Worm (Caenorhabditis elegans) whole organism, L1 larva: ENCODE results near the gene PDB1.1.

Experiments used
- C04F5.9 ChIP-seq: sonication (generic microtip); optimal IDR thresholded peaks from 2 replicates; lab custom pipeline; 2016; ENCODE audit warnings: missing genetic modification characterization, missing compliant biosample characterization
- C34B4.2 ChIP-seq: sonication (generic microtip); optimal IDR thresholded peaks from 2 replicates; lab custom pipeline; 2017; ENCODE audit warnings: mild to moderate bottlenecking, missing genetic modification characterization, missing compliant biosample characterization
- F16B12.6 ChIP-seq: fragments of 150-350 bp; optimal IDR thresholded peaks from 2 replicates; lab custom pipeline; 2014; ENCODE audit warnings: missing biosample characterization, missing genetic modification characterization
- Y116A8C.19 ChIP-seq: sonication (generic microtip); optimal IDR thresholded peaks from 2 replicates; lab custom pipeline; 2016; ENCODE audit warnings: missing compliant biosample characterization, missing genetic modification characterization, borderline replicate concordance
- aha-1 ChIP-seq: fragments of 150-350 bp; optimal IDR thresholded peaks from 2 replicates; lab custom pipeline; 2014; ENCODE audit warnings: missing biosample characterization, missing genetic modification characterization
- aly-2 ChIP-seq: fragments of 150-350 bp; optimal IDR thresholded peaks from 2 replicates; lab custom pipeline; 2014; ENCODE audit warnings: missing biosample characterization, missing genetic modification characterization
- ama-1 ChIP-seq: fragments of 150-350 bp; optimal IDR thresholded peaks from 2 replicates; lab custom pipeline; 2014
- blmp-1 ChIP-seq: fragments of 150-350 bp; optimal IDR thresholded peaks from 2 replicates; lab custom pipeline; 2014; ENCODE audit warnings: missing biosample characterization, missing genetic modification characterization
- ceh-88 ChIP-seq: fragments of 200-800 bp; sonication (Bioruptor generic); IDR thresholded peaks from 2 replicates; pipeline ENCODE4 v1.3.6; 2022; ENCODE audit warnings: missing genetic modification characterization, missing compliant biosample characterization
- ceh-90 ChIP-seq: sonication (generic microtip); optimal IDR thresholded peaks from 2 replicates; lab custom pipeline; 2016; ENCODE audit warnings: missing genetic modification characterization, missing compliant biosample characterization
- ces-1 ChIP-seq: fragments of 150-350 bp; optimal IDR thresholded peaks from 2 replicates; lab custom pipeline; 2014; ENCODE audit warnings: missing biosample characterization, missing genetic modification reagents, missing genetic modification characterization
- dsc-1 ChIP-seq: sonication (generic microtip); optimal IDR thresholded peaks from 2 replicates; lab custom pipeline; 2016; ENCODE audit warnings: mild to moderate bottlenecking, missing genetic modification characterization, missing compliant biosample characterization
- egl-13 ChIP-seq: sonication (generic microtip); optimal IDR thresholded peaks from 2 replicates; lab custom pipeline; 2016; ENCODE audit warnings: missing genotype, missing genetic modification reagents, missing genetic modification characterization, missing compliant biosample characterization
- egl-27 ChIP-seq, 2 experiments: fragments of 150-350 bp in 1 of 2; sonication (generic microtip); optimal IDR thresholded peaks; 3 replicates each; lab custom pipeline; 2017 to 2018; ENCODE audit warnings: missing biosample characterization in 2 of 2, missing genetic modification characterization in 2 of 2, missing genetic modification reagents in 2 of 2
- elt-2 ChIP-seq: sonication (generic microtip); optimal IDR thresholded peaks from 2 replicates; lab custom pipeline; 2016; ENCODE audit warnings: missing genetic modification characterization, mild to moderate bottlenecking, inconsistent platforms, missing compliant biosample characterization, missing genetic modification reagents
- ets-5 ChIP-seq: fragments of 200-800 bp; sonication (Bioruptor generic); IDR thresholded peaks from 2 replicates; pipeline ENCODE4 v1.3.6; 2022; ENCODE audit warnings: missing genetic modification characterization, missing compliant biosample characterization
- fkh-4 ChIP-seq: sonication (generic microtip); optimal IDR thresholded peaks from 2 replicates; lab custom pipeline; 2016; ENCODE audit warnings: missing compliant biosample characterization, missing genetic modification characterization, borderline replicate concordance
- fos-1 ChIP-seq: fragments of 150-350 bp; optimal IDR thresholded peaks from 2 replicates; lab custom pipeline; 2014; ENCODE audit warnings: missing biosample characterization, missing genetic modification characterization
- hlh-17 ChIP-seq: fragments of 200-800 bp; sonication (Bioruptor generic); optimal IDR thresholded peaks from 2 replicates; lab custom pipeline; 2018; ENCODE audit warnings: missing genetic modification characterization, mild to moderate bottlenecking, missing compliant biosample characterization, moderate library complexity, borderline replicate concordance
- hlh-4 ChIP-seq: sonication (generic microtip); optimal IDR thresholded peaks from 2 replicates; lab custom pipeline; 2016; ENCODE audit warnings: mild to moderate bottlenecking, missing genetic modification characterization, missing compliant biosample characterization
- jun-1 ChIP-seq: fragments of 150-350 bp; optimal IDR thresholded peaks from 2 replicates; lab custom pipeline; 2014; ENCODE audit warnings: missing biosample characterization, missing genetic modification reagents, missing genetic modification characterization
- lin-13 ChIP-seq: fragments of 150-350 bp; optimal IDR thresholded peaks from 2 replicates; lab custom pipeline; 2014; ENCODE audit warnings: missing biosample characterization, missing genetic modification reagents, missing genetic modification characterization
- lin-15B ChIP-seq: fragments of 150-350 bp; sonication (generic microtip); optimal IDR thresholded peaks from 3 replicates; lab custom pipeline; 2014; ENCODE audit warnings: missing biosample characterization, missing genetic modification characterization
- lin-35 ChIP-seq, 2 experiments: fragments of 150-350 bp; optimal IDR thresholded peaks; 2 replicates each; lab custom pipeline; 2014; ENCODE audit warnings: missing biosample characterization in 2 of 2, missing genetic modification characterization in 2 of 2, missing genetic modification reagents in 2 of 2
- lin-39 ChIP-seq: fragments of 150-350 bp; optimal IDR thresholded peaks from 2 replicates; lab custom pipeline; 2014; ENCODE audit warnings: missing biosample characterization, missing genetic modification reagents, missing genetic modification characterization
- lir-3 ChIP-seq: sonication (generic microtip); optimal IDR thresholded peaks from 2 replicates; lab custom pipeline; 2016; ENCODE audit warnings: mild to moderate bottlenecking, missing genetic modification characterization, moderate library complexity, missing compliant biosample characterization; ENCODE audit not compliant: poor library complexity
- lsy-2 ChIP-seq, 2 experiments: fragments of 150-350 bp; optimal IDR thresholded peaks; 2 replicates each; lab custom pipeline; 2014; ENCODE audit warnings: missing biosample characterization in 2 of 2, missing genetic modification characterization in 2 of 2
- mab-9 ChIP-seq: fragments of 200-800 bp; sonication (Bioruptor generic); IDR thresholded peaks from 2 replicates; pipeline ENCODE4 v1.3.6; 2022; ENCODE audit warnings: missing genetic modification reagents, missing genetic modification characterization, missing compliant biosample characterization
- mdl-1 ChIP-seq, 2 experiments: fragments of 150-350 bp; optimal IDR thresholded peaks; 2 replicates each; lab custom pipeline; 2014 to 2017; ENCODE audit warnings: missing biosample characterization in 2 of 2, missing genetic modification characterization in 2 of 2, inconsistent platforms in 1 of 2
- mef-2 ChIP-seq: fragments of 150-350 bp; optimal IDR thresholded peaks from 2 replicates; lab custom pipeline; 2014; ENCODE audit warnings: missing biosample characterization, missing genetic modification characterization
- nhr-11 ChIP-seq: fragments of 150-350 bp; optimal IDR thresholded peaks from 2 replicates; lab custom pipeline; 2014; ENCODE audit warnings: missing biosample characterization, missing genetic modification characterization
- nhr-28 ChIP-seq: fragments of 150-350 bp; optimal IDR thresholded peaks from 2 replicates; lab custom pipeline; 2014; ENCODE audit warnings: missing biosample characterization, missing genetic modification characterization
- nhr-47 ChIP-seq: sonication (generic microtip); optimal IDR thresholded peaks from 2 replicates; lab custom pipeline; 2016; ENCODE audit warnings: mild to moderate bottlenecking, missing genetic modification characterization, moderate library complexity, missing compliant biosample characterization
- nhr-71 ChIP-seq: sonication (generic microtip); optimal IDR thresholded peaks from 2 replicates; lab custom pipeline; 2016; ENCODE audit warnings: mild to moderate bottlenecking, missing genetic modification characterization, moderate library complexity, missing compliant biosample characterization
- nhr-76 ChIP-seq: sonication (generic microtip); optimal IDR thresholded peaks from 2 replicates; lab custom pipeline; 2017; ENCODE audit warnings: missing biosample characterization, missing genetic modification characterization
- nhr-77 ChIP-seq: fragments of 150-350 bp; optimal IDR thresholded peaks from 2 replicates; lab custom pipeline; 2014; ENCODE audit warnings: missing biosample characterization, missing genetic modification characterization
- nhr-84 ChIP-seq: sonication (generic microtip); optimal IDR thresholded peaks from 2 replicates; lab custom pipeline; 2017; ENCODE audit warnings: missing biosample characterization, missing genetic modification characterization
- nhr-85 ChIP-seq: sonication (generic microtip); peaks from one replicate; lab custom pipeline; 2016; ENCODE audit warnings: missing genetic modification characterization, inconsistent platforms, missing compliant biosample characterization
- pqm-1 ChIP-seq: sonication (generic microtip); optimal IDR thresholded peaks from 3 replicates; lab custom pipeline; 2017; ENCODE audit warnings: missing biosample characterization, missing genetic modification characterization
- rnt-1 ChIP-seq: sonication (generic microtip); optimal IDR thresholded peaks from 2 replicates; lab custom pipeline; 2016; ENCODE audit warnings: mild to moderate bottlenecking, missing genetic modification characterization, moderate library complexity, missing compliant biosample characterization
- skn-1 ChIP-seq: fragments of 150-350 bp; optimal IDR thresholded peaks from 2 replicates; lab custom pipeline; 2014; ENCODE audit warnings: missing biosample characterization, missing genetic modification characterization
- snpc-4 ChIP-seq: fragments of 150-350 bp; optimal IDR thresholded peaks from 2 replicates; lab custom pipeline; 2014; ENCODE audit warnings: missing biosample characterization, missing genetic modification characterization
- sox-4 ChIP-seq: sonication (generic microtip); optimal IDR thresholded peaks from 2 replicates; lab custom pipeline; 2016; ENCODE audit warnings: missing genetic modification characterization, missing compliant biosample characterization
- sptf-1 ChIP-seq: fragments of 150-350 bp; optimal IDR thresholded peaks from 2 replicates; lab custom pipeline; 2014; ENCODE audit warnings: missing biosample characterization, missing genetic modification characterization
- sup-37 ChIP-seq: fragments of 200-800 bp; sonication (Bioruptor generic); optimal IDR thresholded peaks from 2 replicates; lab custom pipeline; 2018; ENCODE audit warnings: mild to moderate bottlenecking, missing genetic modification characterization, missing compliant biosample characterization
- swsn-7 ChIP-seq: sonication (generic microtip); optimal IDR thresholded peaks from 2 replicates; lab custom pipeline; 2016; ENCODE audit warnings: missing genetic modification characterization, missing compliant biosample characterization
- tbx-2 ChIP-seq: sonication (generic microtip); optimal IDR thresholded peaks from 2 replicates; lab custom pipeline; 2016; ENCODE audit warnings: missing genetic modification characterization, missing compliant biosample characterization
- unc-30 ChIP-seq: sonication (generic microtip); optimal IDR thresholded peaks from 2 replicates; lab custom pipeline; 2017; ENCODE audit warnings: missing biosample characterization, missing genetic modification characterization
- unc-62 ChIP-seq: fragments of 150-350 bp; optimal IDR thresholded peaks from 2 replicates; lab custom pipeline; 2014; ENCODE audit warnings: missing biosample characterization, missing genetic modification reagents, missing genetic modification characterization
- zag-1 ChIP-seq: fragments of 150-350 bp; optimal IDR thresholded peaks from 2 replicates; lab custom pipeline; 2014; ENCODE audit warnings: missing biosample characterization, missing genetic modification characterization
- ztf-4 ChIP-seq: fragments of 150-350 bp; optimal IDR thresholded peaks from 2 replicates; lab custom pipeline; 2014; ENCODE audit warnings: missing biosample characterization, missing genetic modification characterization

PDB1.1 gene

ce11 chrX:7586588-7586987 is 27.7 kb upstream of the PDB1.1 start (continued):
- TF ChIP-seq rnt-1 (tag; lab: Kevin White, UChicago) (no peak), unc-62 (GFP tag; lab: Kevin White, UChicago) (no peak), lin-39 (tag; lab: Kevin White, UChicago) (no peak), ztf-4 (no peak), sup-37 (GFP tag; lab: Kevin White, UChicago) (no peak), lir-3 (no peak), lin-15B (tag; lab: Kevin White, UChicago) (no peak), F16B12.6 (no peak), nhr-47 (tag; lab: Kevin White, UChicago) (peak; percentile 6)

ce11 chrX:7585610-7586259 is 26.9 kb upstream of the PDB1.1 start, which contains the start of gene adt-2:
TSS of gene adt-2 (plus strand) at chrX:7586209.
- TF ChIP-seq lin-13 (GFP tag; lab: Kevin White, UChicago) = no peak
- TF ChIP-seq tbx-2 (tag; lab: Kevin White, UChicago) = peak; percentile 19
- no peak for TF ChIP-seq ces-1
- no peak for TF ChIP-seq elt-2
- TF ChIP-seq F16B12.6 = no peak
- no peak for TF ChIP-seq dsc-1
- no peak for TF ChIP-seq unc-30 (tag; lab: Kevin White, UChicago)
- TF ChIP-seq skn-1 (tag; lab: Kevin White, UChicago) = no peak
- TF ChIP-seq nhr-11 (tag; lab: Kevin White, UChicago) = no peak
- TF ChIP-seq mef-2 (tag; lab: Kevin White, UChicago) = no peak
- TF ChIP-seq lsy-2 (tag; optimal IDR thresholded peaks at IDR 0.05; lab: Kevin White, UChicago) = peak; percentile 20 to 74
- TF ChIP-seq nhr-77 (tag; lab: Kevin White, UChicago) = no peak
- no peak for TF ChIP-seq nhr-84 (tag; lab: Kevin White, UChicago)
- no peak for TF ChIP-seq lin-39 (tag; lab: Kevin White, UChicago)
- TF ChIP-seq snpc-4 (tag; lab: Kevin White, UChicago) = no peak
- no peak for TF ChIP-seq ama-1 (lab: Kevin White, UChicago)
- no peak for TF ChIP-seq egl-13 (tag; lab: Kevin White, UChicago)
- TF ChIP-seq sox-4 (tag; lab: Kevin White, UChicago) = no peak
- TF ChIP-seq pqm-1 = no peak
- no peak for TF ChIP-seq Y116A8C.19 (tag; lab: Kevin White, UChicago)
- TF ChIP-seq swsn-7 = no peak
- TF ChIP-seq C34B4.2 = no peak
- no peak for TF ChIP-seq sptf-1 (tag; lab: Kevin White, UChicago)
- peak in 1 of 2 experiments; percentile 51 for TF ChIP-seq lin-35 (GFP tag; optimal IDR thresholded peaks at IDR 0.05; lab: Kevin White, UChicago)
- TF ChIP-seq ceh-88 (GFP tag; lab: Robert Waterston, UW) = no peak
- TF ChIP-seq mab-9 (GFP tag; lab: Robert Waterston, UW) = no peak
- no peak for TF ChIP-seq ceh-90
- TF ChIP-seq fos-1 = no peak
- TF ChIP-seq C04F5.9 (tag; lab: Kevin White, UChicago) = no peak
- TF ChIP-seq rnt-1 (tag; lab: Kevin White, UChicago) = no peak
- no peak for TF ChIP-seq nhr-76 (tag; lab: Kevin White, UChicago)
- TF ChIP-seq egl-27 (tag; optimal IDR thresholded peaks at IDR 0.05; lab: Kevin White, UChicago) = no peak
- TF ChIP-seq lir-3 = no peak
- TF ChIP-seq nhr-85 (tag; lab: Kevin White, UChicago) = peak; percentile 86
- no peak for TF ChIP-seq ets-5 (GFP tag; lab: Robert Waterston, UW)
- no peak for TF ChIP-seq aly-2 (tag; lab: Kevin White, UChicago)
- no peak for TF ChIP-seq fkh-4 (tag; lab: Kevin White, UChicago)
- TF ChIP-seq zag-1 (tag; lab: Kevin White, UChicago) = no peak
- TF ChIP-seq hlh-4 = no peak
- TF ChIP-seq lin-15B (tag; lab: Kevin White, UChicago) = no peak
- no peak for TF ChIP-seq nhr-28 (tag; lab: Kevin White, UChicago)
- no peak for TF ChIP-seq jun-1 (tag; lab: Kevin White, UChicago)
- TF ChIP-seq nhr-71 (tag; lab: Kevin White, UChicago) = peak; percentile 31
- TF ChIP-seq sup-37 (GFP tag; lab: Kevin White, UChicago) = no peak
- no peak for TF ChIP-seq aha-1 (tag; lab: Kevin White, UChicago)
- peak; percentile 92 for TF ChIP-seq blmp-1
- no peak for TF ChIP-seq nhr-47 (tag; lab: Kevin White, UChicago)
- no peak for TF ChIP-seq hlh-17 (GFP tag; lab: Kevin White, UChicago)
- peak in 1 of 2 experiments; percentile 29 for TF ChIP-seq mdl-1 (tag; optimal IDR thresholded peaks at IDR 0.05; lab: Kevin White, UChicago)
